Worm (Caenorhabditis elegans) whole organism, L2 larva: ENCODE data around the gene his-18.

ENCODE experiments used
- C34F6.9 ChIP-seq: fragments of 150-350 bp; optimal IDR thresholded peaks from 2 replicates; lab custom pipeline; 2014; ENCODE audit warnings: missing biosample characterization, missing genetic modification characterization
- F13H6.1 ChIP-seq: sonication (generic microtip); optimal IDR thresholded peaks from 2 replicates; lab custom pipeline; 2016; ENCODE audit warnings: missing genetic modification characterization, missing compliant biosample characterization
- R02D3.7 ChIP-seq: fragments of 150-350 bp; optimal IDR thresholded peaks from 2 replicates; lab custom pipeline; 2014; ENCODE audit warnings: missing biosample characterization, missing genetic modification characterization
- Y55F3AM.14 ChIP-seq: fragments of 200-800 bp; sonication (Bioruptor generic); optimal IDR thresholded peaks from 2 replicates; lab custom pipeline; 2018; ENCODE audit warnings: mild to moderate bottlenecking, missing genetic modification characterization, missing compliant biosample characterization
- ZK546.5 ChIP-seq: sonication (generic microtip); optimal IDR thresholded peaks from 2 replicates; lab custom pipeline; 2017; ENCODE audit warnings: missing biosample characterization, missing genetic modification characterization
- alr-1 ChIP-seq: fragments of 150-350 bp; optimal IDR thresholded peaks from 2 replicates; lab custom pipeline; 2014; ENCODE audit warnings: missing biosample characterization, missing genetic modification characterization
- aly-2 ChIP-seq: fragments of 150-350 bp; optimal IDR thresholded peaks from 2 replicates; lab custom pipeline; 2014; ENCODE audit warnings: missing biosample characterization, missing genetic modification characterization
- ama-1 ChIP-seq: fragments of 150-350 bp; optimal IDR thresholded peaks from 2 replicates; lab custom pipeline; 2018; ENCODE audit warnings: inconsistent platforms
- blmp-1 ChIP-seq: sonication (generic microtip); optimal IDR thresholded peaks from 2 replicates; lab custom pipeline; 2017; ENCODE audit warnings: missing genetic modification characterization, mild to moderate bottlenecking, missing compliant biosample characterization, antibody characterized with exemption, moderate library complexity; ENCODE audit not compliant: insufficient read depth
- ceh-16 ChIP-seq: fragments of 150-350 bp; optimal IDR thresholded peaks from 2 replicates; lab custom pipeline; 2014; ENCODE audit warnings: missing biosample characterization, missing genetic modification characterization
- ceh-82 ChIP-seq: fragments of 150-350 bp; optimal IDR thresholded peaks from 2 replicates; lab custom pipeline; 2014; ENCODE audit warnings: missing biosample characterization, missing genetic modification characterization
- crh-2 ChIP-seq: sonication (generic microtip); optimal IDR thresholded peaks from 2 replicates; lab custom pipeline; 2017; ENCODE audit warnings: missing biosample characterization, missing genetic modification characterization
- dmd-4 ChIP-seq: sonication (generic microtip); optimal IDR thresholded peaks from 2 replicates; lab custom pipeline; 2017; ENCODE audit warnings: missing biosample characterization, missing genetic modification characterization
- egl-27 ChIP-seq: sonication (generic microtip); optimal IDR thresholded peaks from 3 replicates; lab custom pipeline; 2017; ENCODE audit warnings: missing biosample characterization, missing genetic modification reagents, missing genetic modification characterization
- elt-1 ChIP-seq: fragments of 150-350 bp; optimal IDR thresholded peaks from 2 replicates; lab custom pipeline; 2014; ENCODE audit warnings: missing biosample characterization, missing genetic modification characterization
- elt-3 ChIP-seq: sonication (generic microtip); optimal IDR thresholded peaks from 2 replicates; lab custom pipeline; 2017; ENCODE audit warnings: missing biosample characterization, missing genetic modification characterization
- fos-1 ChIP-seq: fragments of 150-350 bp; optimal IDR thresholded peaks from 2 replicates; lab custom pipeline; 2014; ENCODE audit warnings: missing biosample characterization, missing genetic modification characterization
- gmeb-1 ChIP-seq: fragments of 150-350 bp; optimal IDR thresholded peaks from 2 replicates; lab custom pipeline; 2014; ENCODE audit warnings: missing biosample characterization, missing genetic modification characterization
- lin-11 ChIP-seq: fragments of 150-350 bp; sonication (generic microtip); optimal IDR thresholded peaks from 2 replicates; lab custom pipeline; 2014; ENCODE audit warnings: missing biosample characterization, missing genetic modification characterization, inconsistent platforms, mixed read lengths
- lin-13 ChIP-seq: fragments of 150-350 bp; optimal IDR thresholded peaks from 2 replicates; lab custom pipeline; 2014; ENCODE audit warnings: missing biosample characterization, missing genetic modification reagents, missing genetic modification characterization
- lin-39 ChIP-seq: fragments of 150-350 bp; optimal IDR thresholded peaks from 2 replicates; lab custom pipeline; 2014; ENCODE audit warnings: missing biosample characterization, missing genetic modification reagents, missing genetic modification characterization
- lsy-2 ChIP-seq, 2 experiments: fragments of 150-350 bp in 1 of 2; sonication (generic microtip) in 1 of 2; optimal IDR thresholded peaks; 2 replicates each; lab custom pipeline; 2014 to 2017; ENCODE audit warnings: missing biosample characterization in 2 of 2, missing genetic modification characterization in 2 of 2
- mab-5 ChIP-seq: fragments of 150-350 bp; optimal IDR thresholded peaks from 2 replicates; lab custom pipeline; 2014; ENCODE audit warnings: missing biosample characterization, missing genetic modification characterization
- mbf-1 ChIP-seq: sonication (generic microtip); optimal IDR thresholded peaks from 2 replicates; lab custom pipeline; 2017; ENCODE audit warnings: missing biosample characterization, missing genetic modification characterization
- mdl-1 ChIP-seq, 2 experiments: fragments of 150-350 bp in 1 of 2; sonication (generic microtip) in 1 of 2; optimal IDR thresholded peaks; 2 replicates each; lab custom pipeline; 2017; ENCODE audit warnings: missing biosample characterization in 2 of 2, missing genetic modification characterization in 2 of 2
- nhr-10 ChIP-seq: sonication (generic microtip); optimal IDR thresholded peaks from 2 replicates; lab custom pipeline; 2017; ENCODE audit warnings: missing biosample characterization, missing genetic modification characterization
- nhr-11 ChIP-seq: fragments of 150-350 bp; optimal IDR thresholded peaks from 2 replicates; lab custom pipeline; 2014; ENCODE audit warnings: missing biosample characterization, missing genetic modification characterization
- nhr-12 ChIP-seq: fragments of 150-350 bp; optimal IDR thresholded peaks from 2 replicates; lab custom pipeline; 2014; ENCODE audit warnings: missing biosample characterization, missing genetic modification characterization
- nhr-129 ChIP-seq: fragments of 150-350 bp; optimal IDR thresholded peaks from 2 replicates; lab custom pipeline; 2014; ENCODE audit warnings: missing biosample characterization, missing genetic modification characterization
- nhr-21 ChIP-seq: fragments of 150-350 bp; optimal IDR thresholded peaks from 2 replicates; lab custom pipeline; 2014; ENCODE audit warnings: missing biosample characterization, missing genetic modification characterization
- nhr-23 ChIP-seq: fragments of 150-350 bp; optimal IDR thresholded peaks from 2 replicates; lab custom pipeline; 2014; ENCODE audit warnings: missing biosample characterization, missing genetic modification reagents, missing genetic modification characterization
- nhr-237 ChIP-seq: fragments of 150-350 bp; optimal IDR thresholded peaks from 2 replicates; lab custom pipeline; 2014; ENCODE audit warnings: missing biosample characterization, missing genetic modification characterization
- nhr-25 ChIP-seq: fragments of 150-350 bp; sonication (generic microtip); optimal IDR thresholded peaks from 3 replicates; lab custom pipeline; 2014; ENCODE audit warnings: missing biosample characterization, missing genetic modification characterization
- nhr-6 ChIP-seq: fragments of 150-350 bp; optimal IDR thresholded peaks from 2 replicates; lab custom pipeline; 2014; ENCODE audit warnings: missing biosample characterization, missing genetic modification characterization
- nhr-77 ChIP-seq: fragments of 150-350 bp; optimal IDR thresholded peaks from 2 replicates; lab custom pipeline; 2014; ENCODE audit warnings: missing biosample characterization, missing genetic modification characterization
- peb-1 ChIP-seq: fragments of 150-350 bp; optimal IDR thresholded peaks from 2 replicates; lab custom pipeline; 2014; ENCODE audit warnings: missing biosample characterization, missing genetic modification characterization
- sem-4 ChIP-seq: fragments of 150-350 bp; optimal IDR thresholded peaks from 2 replicates; lab custom pipeline; 2014; ENCODE audit warnings: missing biosample characterization, missing genetic modification reagents, missing genetic modification characterization
- skn-1 ChIP-seq: sonication (generic microtip); optimal IDR thresholded peaks from 2 replicates; lab custom pipeline; 2017; ENCODE audit warnings: missing biosample characterization, missing genetic modification characterization
- sma-3 ChIP-seq: sonication (generic microtip); optimal IDR thresholded peaks from 2 replicates; lab custom pipeline; 2016; ENCODE audit warnings: missing genetic modification reagents, missing genetic modification characterization, missing compliant biosample characterization
- sma-9 ChIP-seq, 2 experiments: fragments of 150-350 bp in 1 of 2; sonication (generic microtip) in 1 of 2; optimal IDR thresholded peaks; 2 replicates each; lab custom pipeline; 2014 to 2016; ENCODE audit warnings: missing genetic modification characterization in 2 of 2, mild to moderate bottlenecking in 1 of 2, missing biosample characterization in 1 of 2, missing compliant biosample characterization in 1 of 2, missing genetic modification reagents in 1 of 2, moderate library complexity in 1 of 2
- snpc-4 ChIP-seq: fragments of 150-350 bp; optimal IDR thresholded peaks from 2 replicates; lab custom pipeline; 2014; ENCODE audit warnings: missing biosample characterization, missing genetic modification characterization
- unc-39 ChIP-seq: fragments of 150-350 bp; optimal IDR thresholded peaks from 2 replicates; lab custom pipeline; 2014; ENCODE audit warnings: missing biosample characterization, missing genetic modification characterization
- unc-55 ChIP-seq: fragments of 150-350 bp; sonication (generic microtip); optimal IDR thresholded peaks from 3 replicates; lab custom pipeline; 2014; ENCODE audit warnings: missing biosample characterization, missing genetic modification reagents, missing genetic modification characterization
- unc-62 ChIP-seq: fragments of 150-350 bp; optimal IDR thresholded peaks from 2 replicates; lab custom pipeline; 2014; ENCODE audit warnings: missing biosample characterization, missing genetic modification reagents, missing genetic modification characterization
- zag-1 ChIP-seq: fragments of 150-350 bp; optimal IDR thresholded peaks from 2 replicates; lab custom pipeline; 2014; ENCODE audit warnings: missing biosample characterization, missing genetic modification characterization
- ztf-1 ChIP-seq: fragments of 200-800 bp; sonication (Bioruptor generic); conservative IDR thresholded peaks from 2 replicates; pipeline ENCODE4 v1.3.6; 2022; ENCODE audit warnings: missing genetic modification characterization, missing compliant biosample characterization
- ztf-11 ChIP-seq: sonication (generic microtip); optimal IDR thresholded peaks from 2 replicates; lab custom pipeline; 2017; ENCODE audit warnings: missing biosample characterization, missing genetic modification characterization
- ztf-4 ChIP-seq: fragments of 150-350 bp; optimal IDR thresholded peaks from 2 replicates; lab custom pipeline; 2014; ENCODE audit warnings: missing biosample characterization, missing genetic modification characterization

Gene his-18

ce11 chrV:8932318-8932717 lies 34.3 kb downstream of the his-18 start, which contains the start of gene H14N18.2:
TSS of gene H14N18.2 (plus strand) at chrV:8932618.
- TF ChIP-seq dmd-4 (tag; lab: Kevin White, UChicago) (no peak), Y55F3AM.14 (GFP tag; lab: Kevin White, UChicago) (no peak), ama-1 (lab: Kevin White, UChicago) (no peak), nhr-10 (tag; lab: Kevin White, UChicago) (no peak), nhr-21 (tag; lab: Kevin White, UChicago) (no peak)

ce11 chrV:8934264-8934663 lies 36.2 kb downstream of the his-18 start:
- TF ChIP-seq lin-13 (GFP tag; lab: Kevin White, UChicago), result no peak
- no peak for TF ChIP-seq zag-1 (tag; lab: Kevin White, UChicago)
- TF ChIP-seq lin-39 (tag; lab: Kevin White, UChicago), result no peak
- peak; percentile 35 for TF ChIP-seq sma-3 (GFP tag; lab: Kevin White, UChicago)

- TF ChIP-seq sem-4 (no peak), C34F6.9 (tag; lab: Kevin White, UChicago) (no peak), F13H6.1 (tag; lab: Kevin White, UChicago) (no peak), R02D3.7 (tag; lab: Kevin White, UChicago) (no peak), lin-11 (tag; lab: Kevin White, UChicago) (no peak), ama-1 (lab: Kevin White, UChicago) (peak; percentile 77), blmp-1 (tag; lab: Kevin White, UChicago) (peak; percentile 10), nhr-10 (tag; lab: Kevin White, UChicago) (no peak), unc-55 (GFP tag; lab: Kevin White, UChicago) (no peak), gmeb-1 (tag; lab: Kevin White, UChicago) (peak; percentile 29), nhr-23 (tag; lab: Kevin White, UChicago) (no peak), Y55F3AM.14 (GFP tag; lab: Kevin White, UChicago) (no peak), lin-39 (tag; lab: Kevin White, UChicago) (no peak), crh-2 (tag; lab: Kevin White, UChicago) (peak; percentile 36), dmd-4 (tag; lab: Kevin White, UChicago) (no peak), nhr-25 (tag; lab: Kevin White, UChicago) (peak; percentile 22), peb-1 (tag; lab: Kevin White, UChicago) (no peak), nhr-6 (tag; lab: Kevin White, UChicago) (no peak), mdl-1 (tag; optimal IDR thresholded peaks at IDR 0.05; lab: Kevin White, UChicago) (no peak), egl-27 (tag; lab: Kevin White, UChicago) (no peak), ceh-82 (tag; lab: Kevin White, UChicago) (no peak), sma-3 (GFP tag; lab: Kevin White, UChicago) (peak; percentile 40), ztf-11 (tag; lab: Kevin White, UChicago) (no peak), snpc-4 (no peak), fos-1 (tag; lab: Kevin White, UChicago) (peak; percentile 80), elt-3 (tag; lab: Kevin White, UChicago) (no peak), nhr-237 (tag; lab: Kevin White, UChicago) (no peak), sma-9 (GFP tag; optimal IDR thresholded peaks at IDR 0.05; lab: Kevin White, UChicago) (peak; percentile 64), sma-9 (tag; optimal IDR thresholded peaks at IDR 0.05; lab: Kevin White, UChicago) (no peak), ztf-1 (no peak), nhr-11 (tag; lab: Kevin White, UChicago) (no peak), ZK546.5 (tag; lab: Kevin White, UChicago) (no peak), zag-1 (tag; lab: Kevin White, UChicago) (no peak), skn-1 (tag; lab: Kevin White, UChicago) (no peak), unc-62 (GFP tag; lab: Kevin White, UChicago) (no peak), lsy-2 (tag; optimal IDR thresholded peaks at IDR 0.05; lab: Kevin White, UChicago) (peak in 1 of 2 experiments; percentile 24), ztf-4 (no peak), unc-39 (tag; lab: Kevin White, UChicago) (no peak), alr-1 (tag; lab: Kevin White, UChicago) (no peak), lin-13 (GFP tag; lab: Kevin White, UChicago) (no peak), nhr-77 (no peak), aly-2 (no peak), mbf-1 (tag; lab: Kevin White, UChicago) (no peak), ceh-16 (tag; lab: Kevin White, UChicago) (no peak), mab-5 (tag; lab: Kevin White, UChicago) (no peak), nhr-12 (tag; lab: Kevin White, UChicago) (no peak), nhr-129 (peak; percentile 48), nhr-21 (tag; lab: Kevin White, UChicago) (peak; percentile 31), elt-1 (tag; lab: Kevin White, UChicago) (no peak)
These were observed 37.1 kb downstream of the his-18 start for ce11 chrV:8935104-8935503.
